Fruit fly (Drosophila melanogaster): ENCODE results near the gene CG4914.

The CG4914 gene

DNA sequence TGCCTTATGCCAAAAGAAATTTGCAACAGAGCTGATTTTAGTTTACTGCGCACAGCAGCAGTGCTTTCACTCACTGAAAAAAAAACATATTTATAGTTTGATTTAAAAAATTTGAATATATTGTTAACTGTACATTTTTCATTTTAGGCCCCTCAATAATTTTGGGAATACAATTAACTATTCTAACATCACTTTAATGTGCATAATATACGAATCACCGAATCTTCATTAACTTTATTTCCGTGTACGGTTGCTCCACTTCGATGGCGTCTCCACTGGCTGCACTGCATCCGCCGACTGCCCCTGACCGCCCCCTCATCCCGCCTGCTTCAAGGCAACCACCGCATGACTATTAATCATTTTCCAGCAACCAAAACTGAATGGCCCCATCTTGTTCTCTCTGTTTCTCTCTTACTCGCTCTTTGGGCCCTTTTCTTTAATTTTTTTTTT lies 41.2 kb downstream of the CG4914 start:
- TF ChIP-seq CG8159 (tag; optimal IDR thresholded peaks at IDR 0.05) (peak; percentile 94), fd96Ca (GFP tag; IDR thresholded peaks at IDR 0.05) (peak; percentile 80), CG32121 (GFP tag; IDR thresholded peaks at IDR 0.05) (peak; percentile 79), Pif1A (GFP tag; optimal IDR thresholded peaks at IDR 0.05) (peak; percentile 91), CG12605 (GFP tag; IDR thresholded peaks at IDR 0.05) (peak; percentile 91), Snoo (tag; optimal IDR thresholded peaks at IDR 0.05) (peak; percentile 91), CG8301 (tag; optimal IDR thresholded peaks at IDR 0.05) (peak; percentile 93), CG13204 (GFP tag; optimal IDR thresholded peaks at IDR 0.05) (peak; percentile 89), Pif1B (GFP tag; optimal IDR thresholded peaks at IDR 0.05) (peak; percentile 88), CG14655 (GFP tag; optimal IDR thresholded peaks at IDR 0.05) (peak; percentile 92), CG15710 (tag; optimal IDR thresholded peaks at IDR 0.05) (peak; percentile 92), rn (GFP tag; IDR thresholded peaks at IDR 0.05) (peak; percentile 83), EcR (GFP tag; optimal IDR thresholded peaks at IDR 0.05) (peak; percentile 69), CG9948 (tag; optimal IDR thresholded peaks at IDR 0.05) (peak; percentile 92), CG4496 (GFP tag; IDR thresholded peaks at IDR 0.05) (peak; percentile 89), D1 (tag; optimal IDR thresholded peaks at IDR 0.05) (peak; percentile 84), gl (tag; optimal IDR thresholded peaks at IDR 0.05) (peak; percentile 85), CG10348 (GFP tag; IDR thresholded peaks at IDR 0.05) (no peak), CG17806 (tag; optimal IDR thresholded peaks at IDR 0.05) (peak; percentile 93), Ets98B (GFP tag; IDR thresholded peaks at IDR 0.05) (peak; percentile 89), CG34367 (tag; optimal IDR thresholded peaks at IDR 0.05) (peak; percentile 91)

DNA sequence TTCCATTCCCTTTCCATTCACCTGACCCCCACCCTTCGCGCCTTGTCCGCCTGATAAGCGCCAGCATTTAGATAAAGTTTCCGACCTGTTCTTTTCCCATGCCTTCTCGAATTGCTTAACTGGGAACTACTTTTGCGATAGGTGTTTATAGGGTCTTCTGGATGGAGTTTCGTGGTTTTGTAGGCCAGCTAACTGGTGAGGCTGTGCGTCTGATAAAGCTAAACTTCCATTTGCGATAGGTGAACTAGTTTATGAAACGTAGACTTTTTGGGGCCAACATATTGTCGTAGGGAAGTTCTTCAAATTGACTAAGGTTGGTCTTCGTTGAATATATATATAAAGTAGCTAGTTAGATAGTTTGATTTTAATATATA lies 42.4 kb downstream of the CG4914 start:
- TF ChIP-seq Pif1A (GFP tag; optimal IDR thresholded peaks at IDR 0.05), result no peak
- peak; percentile 15 for TF ChIP-seq EcR (GFP tag; optimal IDR thresholded peaks at IDR 0.05)
- TF ChIP-seq Snoo (tag; optimal IDR thresholded peaks at IDR 0.05), result no peak
- no peak for TF ChIP-seq D1 (tag; optimal IDR thresholded peaks at IDR 0.05)

DNA sequence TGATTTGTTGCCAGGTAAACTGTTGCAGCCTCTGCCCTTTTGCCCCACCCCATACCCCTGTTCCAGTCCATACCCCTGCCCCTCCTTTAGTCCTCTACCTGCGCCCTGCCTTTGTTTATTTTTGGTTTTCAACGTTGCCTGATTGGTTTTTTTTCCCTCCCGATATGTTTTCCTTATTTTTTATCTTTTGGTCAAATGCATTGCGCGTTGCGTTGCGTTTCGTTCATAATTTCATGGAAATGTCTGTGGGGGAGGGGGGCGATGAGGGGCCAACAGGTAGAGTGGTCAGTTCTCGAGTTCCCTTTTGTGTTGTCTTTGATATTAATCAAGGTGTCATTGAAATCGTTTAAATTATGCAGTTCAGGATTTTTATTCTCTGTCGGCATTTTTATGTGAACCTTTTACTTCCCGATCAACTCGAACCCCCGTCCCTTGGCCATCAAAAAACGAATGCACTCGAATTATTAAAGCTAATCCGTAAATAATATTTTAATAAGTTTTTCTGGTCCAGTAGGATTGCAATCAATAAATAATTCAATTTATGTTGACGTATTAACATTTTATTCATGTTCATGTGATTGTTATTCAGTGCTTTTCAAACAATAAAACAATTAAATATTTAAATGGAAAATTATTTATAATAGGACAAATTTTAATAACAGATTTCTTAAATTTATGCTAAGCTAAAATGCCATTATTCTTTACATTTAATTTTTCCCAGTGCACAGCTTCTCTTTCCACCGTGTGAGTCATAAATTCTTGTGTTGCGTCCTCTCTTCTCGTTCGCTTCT lies 43.0 kb downstream of the CG4914 start:
- peak; percentile 91 for TF ChIP-seq CG9948 (tag; optimal IDR thresholded peaks at IDR 0.05)
- TF ChIP-seq Ets98B (GFP tag; IDR thresholded peaks at IDR 0.05), result no peak
- peak; percentile 62 for TF ChIP-seq gl (tag; optimal IDR thresholded peaks at IDR 0.05)
- TF ChIP-seq fd96Ca (GFP tag; IDR thresholded peaks at IDR 0.05), result no peak
- peak; percentile 54 for TF ChIP-seq Pif1A (GFP tag; optimal IDR thresholded peaks at IDR 0.05)
- no peak for TF ChIP-seq CG12605 (GFP tag; IDR thresholded peaks at IDR 0.05)
- peak; percentile 83 for TF ChIP-seq Snoo (tag; optimal IDR thresholded peaks at IDR 0.05)
- peak; percentile 40 for TF ChIP-seq Pif1B (GFP tag; optimal IDR thresholded peaks at IDR 0.05)
- peak; percentile 96 for TF ChIP-seq CG8159 (tag; optimal IDR thresholded peaks at IDR 0.05)
- TF ChIP-seq rn (GFP tag; IDR thresholded peaks at IDR 0.05), result 0 out of 2 replicates have a peak, but pooled peaks have one; percentile 12
- peak; percentile 87 for TF ChIP-seq CG34367 (tag; optimal IDR thresholded peaks at IDR 0.05)
- peak; percentile 88 for TF ChIP-seq CG17806 (tag; optimal IDR thresholded peaks at IDR 0.05)
- TF ChIP-seq CG32121 (GFP tag; IDR thresholded peaks at IDR 0.05), result no peak
- TF ChIP-seq CG10348 (GFP tag; IDR thresholded peaks at IDR 0.05), result no peak
- peak; percentile 64 for TF ChIP-seq CG13204 (GFP tag; optimal IDR thresholded peaks at IDR 0.05)
- TF ChIP-seq CG15710 (tag; optimal IDR thresholded peaks at IDR 0.05), result peak; percentile 90
- TF ChIP-seq EcR (GFP tag; optimal IDR thresholded peaks at IDR 0.05), result no peak
- peak; percentile 80 for TF ChIP-seq D1 (tag; optimal IDR thresholded peaks at IDR 0.05)
- TF ChIP-seq CG4496 (GFP tag; IDR thresholded peaks at IDR 0.05), result peak; percentile 22; the same call in 1 of the 3 replicates
- peak; percentile 65 for TF ChIP-seq CG14655 (GFP tag; optimal IDR thresholded peaks at IDR 0.05)
- TF ChIP-seq CG8301 (tag; optimal IDR thresholded peaks at IDR 0.05), result peak; percentile 34

DNA sequence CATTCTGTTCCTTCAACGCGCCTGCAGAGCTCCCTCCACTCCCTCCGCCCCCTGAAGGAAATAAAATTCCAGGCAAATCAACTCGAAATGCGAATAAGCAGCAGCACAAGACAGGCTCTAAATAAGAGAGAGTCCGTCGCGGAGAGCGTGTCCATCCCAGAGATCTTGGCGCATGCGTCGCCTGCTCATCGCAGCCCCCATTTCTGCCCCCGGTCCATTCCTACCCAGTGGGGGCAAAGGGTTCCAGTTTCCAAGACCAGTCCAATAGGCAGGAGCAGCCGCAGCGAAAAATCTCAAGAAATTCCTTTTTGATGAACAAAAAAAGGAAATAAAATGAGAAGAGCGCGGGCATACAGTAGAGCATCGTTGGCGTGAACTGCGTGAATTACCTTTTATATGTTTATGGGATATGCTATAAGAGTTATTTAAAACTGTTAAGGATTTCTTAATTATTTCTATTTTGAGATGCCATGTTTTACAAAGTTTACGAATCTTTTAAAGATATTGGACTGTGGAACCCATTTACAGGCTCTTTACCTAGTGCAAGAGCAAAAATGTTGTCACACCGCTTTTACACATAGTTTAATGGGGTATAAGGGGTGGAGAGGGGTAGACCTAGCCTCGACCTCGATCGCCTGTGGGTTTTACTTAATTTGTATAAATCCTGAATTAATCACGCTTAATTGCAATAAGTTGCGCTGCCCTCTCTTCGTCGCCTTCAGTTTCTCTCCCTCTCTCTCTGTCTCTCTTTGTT lies 43.8 kb downstream of the CG4914 start:
- TF ChIP-seq CG14655 (GFP tag; optimal IDR thresholded peaks at IDR 0.05), result peak; percentile 90
- TF ChIP-seq CG13204 (GFP tag; optimal IDR thresholded peaks at IDR 0.05), result peak; percentile 89
- peak; percentile 91 for TF ChIP-seq gl (tag; optimal IDR thresholded peaks at IDR 0.05)
- TF ChIP-seq CG9948 (tag; optimal IDR thresholded peaks at IDR 0.05), result peak; percentile 94
- TF ChIP-seq D1 (tag; optimal IDR thresholded peaks at IDR 0.05), result peak; percentile 83
- TF ChIP-seq Ets98B (GFP tag; IDR thresholded peaks at IDR 0.05), result peak; percentile 81
- TF ChIP-seq EcR (GFP tag; optimal IDR thresholded peaks at IDR 0.05), result peak; percentile 77
- peak; percentile 96 for TF ChIP-seq CG8159 (tag; optimal IDR thresholded peaks at IDR 0.05)
- peak; percentile 94 for TF ChIP-seq CG34367 (tag; optimal IDR thresholded peaks at IDR 0.05)
- peak; percentile 77 for TF ChIP-seq Snoo (tag; optimal IDR thresholded peaks at IDR 0.05)
- TF ChIP-seq rn (GFP tag; IDR thresholded peaks at IDR 0.05), result peak; percentile 78
- peak; percentile 95 for TF ChIP-seq Pif1A (GFP tag; optimal IDR thresholded peaks at IDR 0.05)
- TF ChIP-seq CG15710 (tag; optimal IDR thresholded peaks at IDR 0.05), result peak; percentile 97
- peak; percentile 78 for TF ChIP-seq fd96Ca (GFP tag; IDR thresholded peaks at IDR 0.05)
- TF ChIP-seq CG4496 (GFP tag; IDR thresholded peaks at IDR 0.05), result peak; percentile 93
- peak; percentile 91 for TF ChIP-seq Pif1B (GFP tag; optimal IDR thresholded peaks at IDR 0.05)
- TF ChIP-seq CG12605 (GFP tag; IDR thresholded peaks at IDR 0.05), result peak; percentile 87
- 0 out of 2 replicates have a peak, but pooled peaks have one; percentile 13 for TF ChIP-seq CG10348 (GFP tag; IDR thresholded peaks at IDR 0.05)
- peak; percentile 87 for TF ChIP-seq CG8301 (tag; optimal IDR thresholded peaks at IDR 0.05)
- TF ChIP-seq CG17806 (tag; optimal IDR thresholded peaks at IDR 0.05), result peak; percentile 95
- peak; percentile 80 for TF ChIP-seq CG32121 (GFP tag; IDR thresholded peaks at IDR 0.05)

- TF ChIP-seq CG13204 (GFP tag; optimal IDR thresholded peaks at IDR 0.05) (no peak), EcR (GFP tag; optimal IDR thresholded peaks at IDR 0.05) (no peak), CG10348 (GFP tag; IDR thresholded peaks at IDR 0.05) (no peak), CG14655 (GFP tag; optimal IDR thresholded peaks at IDR 0.05) (no peak)
Measured at dm6 chr3L:14632908-14633307, 45.0 kb downstream of the CG4914 start.
